Fruit fly (Drosophila melanogaster): ENCODE data around the gene HP4.

HP4 gene

DNA sequence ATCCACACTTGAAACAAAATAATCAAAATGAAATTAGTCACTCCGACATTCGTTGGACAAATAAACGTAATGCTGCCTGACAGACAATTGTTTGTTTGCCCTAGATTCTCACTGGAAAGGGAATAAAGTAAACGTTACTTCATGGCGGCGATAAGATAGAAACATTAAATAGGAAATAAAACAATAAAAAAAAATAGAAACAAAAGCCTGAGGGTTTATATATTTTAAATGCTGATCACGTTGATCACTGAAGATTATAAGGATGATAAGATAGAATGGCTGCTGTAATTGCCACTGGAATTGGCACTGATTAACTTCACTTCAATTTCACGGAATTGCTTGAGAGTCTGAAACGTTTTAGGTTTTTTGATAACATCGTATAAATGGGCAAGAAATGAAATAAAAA is 42.7 kb upstream of the HP4 start:
- TF ChIP-seq sd (tag; optimal IDR thresholded peaks at IDR 0.05) (peak; percentile 61), ATbp (GFP tag; optimal IDR thresholded peaks at IDR 0.05) (peak; percentile 66), CG11723 (GFP tag; optimal IDR thresholded peaks at IDR 0.05) (peak; percentile 23), BtbVII (GFP tag; optimal IDR thresholded peaks at IDR 0.05) (peak; percentile 34), CG2202 (tag; optimal IDR thresholded peaks at IDR 0.05) (peak; percentile 41), CG1024 (GFP tag; IDR thresholded peaks at IDR 0.05) (no peak), sens (GFP tag) (peak; percentile 89), CG1529 (GFP tag; optimal IDR thresholded peaks at IDR 0.05) (peak; percentile 37), repo (GFP tag; optimal IDR thresholded peaks at IDR 0.05) (no peak), CG4730 (GFP tag; IDR thresholded peaks at IDR 0.05) (no peak), CG12391 (tag; optimal IDR thresholded peaks at IDR 0.05) (peak; percentile 21), CG7745 (tag; optimal IDR thresholded peaks at IDR 0.05) (peak; percentile 70), CG2712 (tag; optimal IDR thresholded peaks at IDR 0.05) (no peak), twi (tag; optimal IDR thresholded peaks at IDR 0.05) (peak; percentile 33), CG14441 (GFP tag; IDR thresholded peaks at IDR 0.05) (peak; percentile 31; the same call in 1 of the 2 replicates), gcm (GFP tag; optimal IDR thresholded peaks at IDR 0.05) (peak; percentile 66), tin (GFP tag; optimal IDR thresholded peaks at IDR 0.05) (no peak), CG17359 (tag; optimal IDR thresholded peaks at IDR 0.05) (peak; percentile 27), CG17912 (GFP tag; optimal IDR thresholded peaks at IDR 0.05) (peak; percentile 73), sqz (GFP tag; optimal IDR thresholded peaks at IDR 0.05) (peak; percentile 41), mam (GFP tag; optimal IDR thresholded peaks at IDR 0.05) (no peak), CG1233 (GFP tag; optimal IDR thresholded peaks at IDR 0.05) (peak; percentile 32), slp2 (GFP tag; optimal IDR thresholded peaks at IDR 0.05) (no peak), CG8281 (tag; optimal IDR thresholded peaks at IDR 0.05) (peak; percentile 41), Hmr (GFP tag; optimal IDR thresholded peaks at IDR 0.05) (peak; percentile 22), ci (GFP tag; IDR thresholded peaks at IDR 0.05) (peak; percentile 68; the same call in 2 of the 3 replicates), Lpt (GFP tag; optimal IDR thresholded peaks at IDR 0.05) (no peak), lola (GFP tag; optimal IDR thresholded peaks at IDR 0.05) (peak in 1 of 3 experiments; percentile 14), nau (GFP tag; optimal IDR thresholded peaks at IDR 0.05) (peak; percentile 23), CG10147 (GFP tag; optimal IDR thresholded peaks at IDR 0.05) (peak; percentile 16), MTF-1 (GFP tag; optimal IDR thresholded peaks at IDR 0.05; ENCODE audit: borderline replicate concordance) (peak; percentile 2), odd (GFP tag; optimal IDR thresholded peaks at IDR 0.05) (peak; percentile 69), Mrtf (GFP tag; IDR thresholded peaks at IDR 0.05) (no peak), Kr (GFP tag; optimal IDR thresholded peaks at IDR 0.05) (no peak), crc (GFP tag; optimal IDR thresholded peaks at IDR 0.05) (no peak), dmrt99B (tag; optimal IDR thresholded peaks at IDR 0.05) (peak; percentile 14), Pdp1 (GFP tag; optimal IDR thresholded peaks at IDR 0.05) (peak in 1 of 2 experiments; percentile 47), CG3281 (GFP tag; optimal IDR thresholded peaks at IDR 0.05) (peak; percentile 10), schlank (tag; optimal IDR thresholded peaks at IDR 0.05) (no peak), CG5953 (GFP tag; IDR thresholded peaks at IDR 0.05) (no peak), mirr (GFP tag; optimal IDR thresholded peaks at IDR 0.05) (peak; percentile 45), exex (tag; optimal IDR thresholded peaks at IDR 0.05) (peak; percentile 97), CG13296 (GFP tag; optimal IDR thresholded peaks at IDR 0.05) (peak; percentile 11), CG33557 (GFP tag; optimal IDR thresholded peaks at IDR 0.05) (peak; percentile 44), CG8924 (tag; optimal IDR thresholded peaks at IDR 0.05) (peak; percentile 45), CG15269 (tag; optimal IDR thresholded peaks at IDR 0.05) (peak; percentile 33), HLHmδ (GFP tag; optimal IDR thresholded peaks at IDR 0.05) (peak; percentile 12), CG17568 (GFP tag; optimal IDR thresholded peaks at IDR 0.05) (peak; percentile 56), fd64A (GFP tag; optimal IDR thresholded peaks at IDR 0.05) (peak; percentile 75), dmrt11E (tag; optimal IDR thresholded peaks at IDR 0.05) (peak; percentile 17)

All from whole organism, embryonic.